Worm (Caenorhabditis elegans) whole organism, L1 larva: Measurements from ENCODE around the gene T05D4.2.

ENCODE experiments used
- C34B4.2 ChIP-seq: sonication (generic microtip); optimal IDR thresholded peaks from 2 replicates; lab custom pipeline; 2017; ENCODE audit warnings: mild to moderate bottlenecking, missing genetic modification characterization, missing compliant biosample characterization
- ama-1 ChIP-seq: fragments of 150-350 bp; optimal IDR thresholded peaks from 2 replicates; lab custom pipeline; 2014
- dsc-1 ChIP-seq: sonication (generic microtip); optimal IDR thresholded peaks from 2 replicates; lab custom pipeline; 2016; ENCODE audit warnings: mild to moderate bottlenecking, missing genetic modification characterization, missing compliant biosample characterization
- egl-13 ChIP-seq: sonication (generic microtip); optimal IDR thresholded peaks from 2 replicates; lab custom pipeline; 2016; ENCODE audit warnings: missing genotype, missing genetic modification reagents, missing genetic modification characterization, missing compliant biosample characterization
- grh-1 ChIP-seq: fragments of 200-800 bp; sonication (Bioruptor generic); IDR thresholded peaks from 2 replicates; pipeline ENCODE4 v1.3.6; 2022; ENCODE audit warnings: missing genetic modification reagents, missing genetic modification characterization, missing compliant biosample characterization
- mef-2 ChIP-seq: fragments of 150-350 bp; optimal IDR thresholded peaks from 2 replicates; lab custom pipeline; 2014; ENCODE audit warnings: missing biosample characterization, missing genetic modification characterization
- nhr-77 ChIP-seq: fragments of 150-350 bp; optimal IDR thresholded peaks from 2 replicates; lab custom pipeline; 2014; ENCODE audit warnings: missing biosample characterization, missing genetic modification characterization
- sptf-1 ChIP-seq: fragments of 150-350 bp; optimal IDR thresholded peaks from 2 replicates; lab custom pipeline; 2014; ENCODE audit warnings: missing biosample characterization, missing genetic modification characterization

DNA sequence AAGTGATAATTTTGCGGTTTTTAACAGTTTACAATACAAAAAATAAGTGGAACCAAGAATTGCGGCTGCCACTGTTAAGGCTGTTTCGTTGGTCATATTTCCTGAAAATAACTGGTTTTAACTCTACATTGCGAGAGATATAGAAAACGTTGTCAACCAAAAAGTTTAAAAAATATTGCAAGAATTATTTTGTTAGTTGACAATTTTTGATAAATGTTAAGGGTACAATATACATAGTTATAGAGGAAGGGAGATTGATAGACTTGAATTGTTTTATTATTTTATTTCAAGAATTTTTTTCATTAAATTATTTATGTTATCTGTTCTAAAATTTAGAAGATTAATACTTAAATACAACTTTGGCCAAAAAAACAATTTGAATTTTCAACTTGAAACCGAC lies 19.4 kb downstream of the T05D4.2 start, which contains the start of gene acs-5:
- TF ChIP-seq dsc-1 (tag; lab: Kevin White, UChicago) (no peak), sptf-1 (no peak), C34B4.2 (tag; lab: Kevin White, UChicago) (no peak), mef-2 (no peak), grh-1 (GFP tag; lab: Robert Waterston, UW) (no peak), ama-1 (no peak), nhr-77 (no peak), egl-13 (tag; lab: Kevin White, UChicago) (no peak)
